Worm (Caenorhabditis elegans): ENCODE results near the gene nhr-128.

ce11 chrV:2264925-2265324 is 43.1 kb downstream of the nhr-128 start:
- no peak for TF ChIP-seq F13C5.2 (tag; optimal IDR thresholded peaks at IDR 0.05)
- TF ChIP-seq ama-1 (optimal IDR thresholded peaks at IDR 0.05), result no peak
- TF ChIP-seq aly-1 (tag; optimal IDR thresholded peaks at IDR 0.05), result no peak
- TF ChIP-seq tbx-11 (GFP tag; IDR thresholded peaks at IDR 0.05), result no peak
- no peak for TF ChIP-seq tra-4 (tag; optimal IDR thresholded peaks at IDR 0.05)

Data from whole organism, early embryonic.